Worm (Caenorhabditis elegans): ENCODE data around the gene fbxa-59.

DNA sequence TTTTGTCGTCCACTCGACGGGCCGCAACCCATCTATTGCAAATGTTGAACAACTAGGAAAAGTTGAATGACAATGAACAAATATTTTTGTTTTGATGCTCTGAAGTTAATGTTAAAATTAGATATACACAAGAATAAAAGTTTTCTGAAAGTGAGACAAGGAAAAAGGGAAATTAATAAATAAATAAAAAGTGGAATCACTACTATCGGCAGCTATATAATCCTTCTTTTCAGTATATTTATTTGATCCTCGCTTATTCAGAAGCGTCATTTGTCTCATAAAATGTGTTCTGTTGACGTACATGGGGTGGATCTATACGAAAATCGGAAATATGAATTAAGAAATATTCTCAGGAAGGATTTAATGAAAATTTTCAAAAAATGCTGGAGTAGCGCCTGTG, 17.1 kb downstream of the fbxa-59 start, which contains the start of gene pef-1:
- TF ChIP-seq egl-27 (tag; optimal IDR thresholded peaks at IDR 0.05), result no peak
- TF ChIP-seq egl-5 (tag; optimal IDR thresholded peaks at IDR 0.05), result no peak

Data from whole organism, L3 larva.